Fruit fly (Drosophila melanogaster): Measurements from ENCODE around the gene CG7582.

DNA sequence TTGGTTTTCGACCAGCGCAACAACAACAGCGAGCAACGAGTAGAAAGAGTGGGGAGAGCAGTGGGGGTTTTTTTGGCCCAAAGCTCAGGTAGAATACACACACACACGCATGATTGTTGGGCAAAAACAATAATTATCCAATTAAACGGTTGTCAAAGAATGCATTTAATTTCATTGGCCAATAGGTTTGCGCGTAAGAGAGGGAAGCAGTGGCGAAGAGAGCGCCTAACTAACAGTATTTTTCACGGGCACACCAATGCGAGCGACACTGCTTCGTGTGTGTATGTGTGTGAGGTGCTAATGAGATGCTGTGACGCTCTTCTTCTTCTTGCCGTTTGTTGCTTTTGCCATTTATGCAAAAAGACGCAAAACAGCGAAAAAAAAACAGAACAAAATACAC, 44.2 kb upstream of the CG7582 start:
- no peak for TF ChIP-seq CTCF (optimal IDR thresholded peaks at IDR 0.05)
- TF ChIP-seq CG8478 (optimal IDR thresholded peaks at IDR 0.05) = no peak
